Worm (Caenorhabditis elegans): ENCODE results near the gene crn-5.
A peak's percentile ranks its signal among the peaks of the same experiment; 100 is the strongest.

The crn-5 gene

ce11 chrII:10546784-10547087, 45.8 kb upstream of the crn-5 start:
- TF ChIP-seq unc-39 (tag; optimal IDR thresholded peaks at IDR 0.05) (no peak), nhr-11 (tag; optimal IDR thresholded peaks at IDR 0.05) (peak; percentile 3), mml-1 (tag; optimal IDR thresholded peaks at IDR 0.05) (no peak), nhr-25 (tag; optimal IDR thresholded peaks at IDR 0.05) (peak; percentile 24), nfya-1 (tag; optimal IDR thresholded peaks at IDR 0.05; ENCODE audit: insufficient read depth) (peak; percentile 5), lin-39 (tag; optimal IDR thresholded peaks at IDR 0.05) (peak; percentile 14), ztf-4 (tag; optimal IDR thresholded peaks at IDR 0.05) (peak; percentile 36), fkh-2 (tag; optimal IDR thresholded peaks at IDR 0.05) (no peak)

- TF ChIP-seq lin-39 (tag; optimal IDR thresholded peaks at IDR 0.05): peak; percentile 3
- no peak for TF ChIP-seq jun-1 (tag; optimal IDR thresholded peaks at IDR 0.05)
- no peak for TF ChIP-seq pha-4 (tag; optimal IDR thresholded peaks at IDR 0.05)
- peak; percentile 4 for TF ChIP-seq nhr-25 (tag; optimal IDR thresholded peaks at IDR 0.05)
- no peak for TF ChIP-seq lin-15B (tag; optimal IDR thresholded peaks at IDR 0.05)
- no peak for TF ChIP-seq aly-2 (tag; optimal IDR thresholded peaks at IDR 0.05)
- no peak for TF ChIP-seq nhr-43 (tag; optimal IDR thresholded peaks at IDR 0.05; ENCODE audit: poor library complexity, severe bottlenecking)
Measured at ce11 chrII:10547311-10547710, 45.2 kb upstream of the crn-5 start.

- peak; percentile 85 for TF ChIP-seq ama-1 (optimal IDR thresholded peaks at IDR 0.05)
- TF ChIP-seq tbx-2 (tag; optimal IDR thresholded peaks at IDR 0.05): no peak
- no peak for TF ChIP-seq fkh-10 (GFP tag; optimal IDR thresholded peaks at IDR 0.05)
- no peak for TF ChIP-seq nhr-77 (tag; optimal IDR thresholded peaks at IDR 0.05)
- TF ChIP-seq nfya-1 (tag; optimal IDR thresholded peaks at IDR 0.05; ENCODE audit: insufficient read depth): peak; percentile 53
- peak; percentile 61 for TF ChIP-seq jun-1 (tag; optimal IDR thresholded peaks at IDR 0.05)
- TF ChIP-seq egl-27 (tag; optimal IDR thresholded peaks at IDR 0.05): no peak
- TF ChIP-seq snpc-4 (tag; optimal IDR thresholded peaks at IDR 0.05): no peak
- no peak for TF ChIP-seq nhr-23 (tag; optimal IDR thresholded peaks at IDR 0.05)
- TF ChIP-seq ceh-82 (tag; optimal IDR thresholded peaks at IDR 0.05): no peak
- TF ChIP-seq mml-1 (tag; optimal IDR thresholded peaks at IDR 0.05): no peak
- TF ChIP-seq ceh-9 (tag; optimal IDR thresholded peaks at IDR 0.05): no peak
- no peak for TF ChIP-seq ceh-28 (tag; optimal IDR thresholded peaks at IDR 0.05)
- TF ChIP-seq nhr-28 (tag; optimal IDR thresholded peaks at IDR 0.05): no peak
- no peak for TF ChIP-seq lin-15B (tag; optimal IDR thresholded peaks at IDR 0.05)
- no peak for TF ChIP-seq nhr-11 (tag; optimal IDR thresholded peaks at IDR 0.05)
- TF ChIP-seq ztf-4 (tag; optimal IDR thresholded peaks at IDR 0.05): no peak
- no peak for TF ChIP-seq aly-2 (tag; optimal IDR thresholded peaks at IDR 0.05)
- no peak for TF ChIP-seq nhr-76 (tag; optimal IDR thresholded peaks at IDR 0.05)
- no peak for TF ChIP-seq elt-1 (tag; optimal IDR thresholded peaks at IDR 0.05)
- TF ChIP-seq nhr-25 (tag; optimal IDR thresholded peaks at IDR 0.05): peak; percentile 31
- TF ChIP-seq elt-3 (tag; optimal IDR thresholded peaks at IDR 0.05): no peak
- TF ChIP-seq fos-1 (tag; optimal IDR thresholded peaks at IDR 0.05): no peak
- no peak for TF ChIP-seq unc-62 (GFP tag; optimal IDR thresholded peaks at IDR 0.05)
- TF ChIP-seq unc-39 (tag; optimal IDR thresholded peaks at IDR 0.05): no peak
- peak; percentile 25 for TF ChIP-seq elt-2 (tag; optimal IDR thresholded peaks at IDR 0.05)
- TF ChIP-seq nhr-67 (tag; optimal IDR thresholded peaks at IDR 0.05): no peak
- no peak for TF ChIP-seq skn-1 (tag; optimal IDR thresholded peaks at IDR 0.05)
- no peak for TF ChIP-seq sea-2 (GFP tag; optimal IDR thresholded peaks at IDR 0.05)
- TF ChIP-seq fkh-2 (tag; optimal IDR thresholded peaks at IDR 0.05): no peak
- TF ChIP-seq lsy-12 (tag; optimal IDR thresholded peaks at IDR 0.05): no peak
- TF ChIP-seq ceh-16 (tag; optimal IDR thresholded peaks at IDR 0.05): no peak
- no peak for TF ChIP-seq ztf-11 (tag; optimal IDR thresholded peaks at IDR 0.05)
- TF ChIP-seq lin-39 (tag; optimal IDR thresholded peaks at IDR 0.05): no peak
- TF ChIP-seq nhr-43 (tag; optimal IDR thresholded peaks at IDR 0.05; ENCODE audit: poor library complexity, severe bottlenecking): no peak
- no peak for TF ChIP-seq daf-12 (tag; optimal IDR thresholded peaks at IDR 0.05)
- TF ChIP-seq pha-4 (tag; optimal IDR thresholded peaks at IDR 0.05): no peak
- no peak for TF ChIP-seq egl-5 (tag; optimal IDR thresholded peaks at IDR 0.05)
- TF ChIP-seq zag-1 (tag; optimal IDR thresholded peaks at IDR 0.05): no peak
- TF ChIP-seq nhr-12 (tag; optimal IDR thresholded peaks at IDR 0.05): no peak
- TF ChIP-seq mdl-1 (tag; optimal IDR thresholded peaks at IDR 0.05): no peak
- TF ChIP-seq nhr-237 (tag; optimal IDR thresholded peaks at IDR 0.05): no peak
- TF ChIP-seq eor-1 (tag; optimal IDR thresholded peaks at IDR 0.05): no peak
- peak; percentile 51 for TF ChIP-seq pqm-1 (tag; optimal IDR thresholded peaks at IDR 0.05)
- TF ChIP-seq R02D3.7 (tag; optimal IDR thresholded peaks at IDR 0.05): no peak
- TF ChIP-seq hmg-11 (tag; optimal IDR thresholded peaks at IDR 0.05): no peak
- TF ChIP-seq ZK546.5 (tag; optimal IDR thresholded peaks at IDR 0.05): no peak
Measured at ce11 chrII:10547803-10548693, 44.5 kb upstream of the crn-5 start.
